Worm (Caenorhabditis elegans): ENCODE results near the gene Y37E11B.7.

DNA sequence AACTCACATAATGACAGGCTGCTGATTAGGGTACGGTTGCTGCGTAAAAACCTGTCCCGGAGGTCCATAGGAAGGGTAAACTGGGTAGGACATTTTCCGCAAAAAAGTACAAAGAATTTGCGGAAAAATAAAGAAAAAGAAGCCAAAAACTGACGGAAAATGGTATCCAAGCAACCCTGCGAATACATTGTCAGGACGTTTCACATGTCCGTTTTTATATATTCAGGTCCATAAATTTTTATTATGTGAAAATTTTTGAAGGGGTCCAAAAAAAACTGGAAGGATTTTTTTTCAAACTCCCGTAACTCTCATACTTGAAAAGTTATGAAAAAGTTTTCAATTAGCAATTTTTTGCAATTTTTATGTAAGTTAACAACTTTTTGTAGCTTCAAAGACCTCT lies 42.2 kb upstream of the Y37E11B.7 start, which contains the start of gene CC8.3:
- TF ChIP-seq ztf-4 (tag; optimal IDR thresholded peaks at IDR 0.05) (no peak), nhr-19 (GFP tag; conservative IDR thresholded peaks at IDR 0.05) (no peak), fos-1 (tag; optimal IDR thresholded peaks at IDR 0.05) (no peak), lin-35 (GFP tag; optimal IDR thresholded peaks at IDR 0.05) (no peak), dpl-1 (GFP tag; optimal IDR thresholded peaks at IDR 0.05) (no peak), nhr-11 (tag; optimal IDR thresholded peaks at IDR 0.05) (no peak), nhr-76 (tag; optimal IDR thresholded peaks at IDR 0.05) (no peak), mdl-1 (tag; optimal IDR thresholded peaks at IDR 0.05) (no peak), elt-2 (tag; optimal IDR thresholded peaks at IDR 0.05) (no peak), fkh-10 (GFP tag; optimal IDR thresholded peaks at IDR 0.05) (no peak), unc-30 (tag; optimal IDR thresholded peaks at IDR 0.05) (no peak), nhr-47 (tag; optimal IDR thresholded peaks at IDR 0.05) (no peak), elt-3 (tag; optimal IDR thresholded peaks at IDR 0.05) (no peak), egl-27 (tag; optimal IDR thresholded peaks at IDR 0.05) (no peak)

Data from whole organism, L1 larva.